Worm (Caenorhabditis elegans) whole organism, mixed stage, embryonic: Measurements from ENCODE around the gene sel-7.

ENCODE experiments used
- M03D4.4 ChIP-seq: sonication (generic microtip); optimal IDR thresholded peaks from 2 replicates; lab custom pipeline; 2017; ENCODE audit warnings: mild to moderate bottlenecking, missing genetic modification characterization, missing compliant biosample characterization
- bed-3 ChIP-seq: fragments of 200-800 bp; sonication (Bioruptor generic); optimal IDR thresholded peaks from 3 replicates; lab custom pipeline; 2018; ENCODE audit warnings: mild to moderate bottlenecking, missing genetic modification characterization, moderate library complexity, missing compliant biosample characterization
- ceh-43 ChIP-seq: fragments of 200-800 bp; sonication (Bioruptor generic); optimal IDR thresholded peaks from 2 replicates; lab custom pipeline; 2018; ENCODE audit warnings: mild to moderate bottlenecking, missing genetic modification characterization, moderate library complexity, missing compliant biosample characterization
- ces-1 ChIP-seq: fragments of 150-350 bp; optimal IDR thresholded peaks from 2 replicates; lab custom pipeline; 2014; ENCODE audit warnings: missing biosample characterization, missing genetic modification reagents, missing genetic modification characterization
- cnd-1 ChIP-seq: fragments of 200-800 bp; sonication (Bioruptor generic); optimal IDR thresholded peaks from 2 replicates; lab custom pipeline; 2018; ENCODE audit warnings: mild to moderate bottlenecking, missing genetic modification characterization, missing compliant biosample characterization
- drap-1 ChIP-seq: fragments of 200-800 bp; sonication (Bioruptor generic); optimal IDR thresholded peaks from 3 replicates; lab custom pipeline; 2018; ENCODE audit warnings: mild to moderate bottlenecking, missing genetic modification characterization, missing compliant biosample characterization
- elt-1 ChIP-seq: sonication (generic microtip); optimal IDR thresholded peaks from 2 replicates; lab custom pipeline; 2017; ENCODE audit warnings: missing genetic modification characterization, mild to moderate bottlenecking, missing compliant biosample characterization, antibody characterized with exemption, moderate library complexity, borderline replicate concordance; ENCODE audit not compliant: insufficient read depth
- elt-3 ChIP-seq: fragments of 150-350 bp; optimal IDR thresholded peaks from 2 replicates; lab custom pipeline; 2014; ENCODE audit warnings: missing biosample characterization, missing genetic modification characterization
- flh-1 ChIP-seq: fragments of 200-800 bp; sonication (Bioruptor generic); optimal IDR thresholded peaks from 2 replicates; lab custom pipeline; 2018; ENCODE audit warnings: mild to moderate bottlenecking, missing genetic modification characterization, moderate library complexity, missing compliant biosample characterization
- ham-2 ChIP-seq: fragments of 200-800 bp; sonication (Bioruptor generic); optimal IDR thresholded peaks from 2 replicates; lab custom pipeline; 2018; ENCODE audit warnings: mild to moderate bottlenecking, missing genetic modification characterization, missing compliant biosample characterization
- hlh-1 ChIP-seq: fragments of 150-350 bp; optimal IDR thresholded peaks from 2 replicates; lab custom pipeline; 2014; ENCODE audit warnings: missing biosample characterization, missing genetic modification reagents, missing genetic modification characterization
- lin-13 ChIP-seq: fragments of 150-350 bp; optimal IDR thresholded peaks from 2 replicates; lab custom pipeline; 2014; ENCODE audit warnings: missing biosample characterization, missing genetic modification characterization
- lsy-2 ChIP-seq: fragments of 150-350 bp; optimal IDR thresholded peaks from 2 replicates; lab custom pipeline; 2014; ENCODE audit warnings: missing biosample characterization, missing genetic modification characterization
- mab-5 ChIP-seq: fragments of 150-350 bp; optimal IDR thresholded peaks from 2 replicates; lab custom pipeline; 2014; ENCODE audit warnings: missing biosample characterization, missing genetic modification characterization
- mep-1 ChIP-seq: fragments of 150-350 bp; optimal IDR thresholded peaks from 2 replicates; lab custom pipeline; 2017; ENCODE audit warnings: missing biosample characterization, missing genetic modification reagents, missing genetic modification characterization, inconsistent platforms
- mls-2 ChIP-seq: sonication (generic microtip); optimal IDR thresholded peaks from 2 replicates; lab custom pipeline; 2016; ENCODE audit warnings: mild to moderate bottlenecking, missing genetic modification characterization, moderate library complexity, missing compliant biosample characterization
- nhr-12 ChIP-seq: fragments of 150-350 bp; optimal IDR thresholded peaks from 2 replicates; lab custom pipeline; 2014; ENCODE audit warnings: missing biosample characterization, missing genetic modification characterization
- nhr-2 ChIP-seq: fragments of 150-350 bp; optimal IDR thresholded peaks from 2 replicates; lab custom pipeline; 2014; ENCODE audit warnings: missing biosample characterization, missing genetic modification characterization
- nhr-237 ChIP-seq: fragments of 150-350 bp; optimal IDR thresholded peaks from 2 replicates; lab custom pipeline; 2014; ENCODE audit warnings: missing biosample characterization, missing genetic modification characterization
- nhr-28 ChIP-seq: fragments of 150-350 bp; optimal IDR thresholded peaks from 2 replicates; lab custom pipeline; 2014; ENCODE audit warnings: missing biosample characterization, missing genetic modification characterization
- nhr-76 ChIP-seq: sonication (generic microtip); optimal IDR thresholded peaks from 2 replicates; lab custom pipeline; 2017; ENCODE audit warnings: missing biosample characterization, missing genetic modification characterization
- pha-4 ChIP-seq: fragments of 150-350 bp; optimal IDR thresholded peaks from 2 replicates; lab custom pipeline; 2018; ENCODE audit warnings: missing biosample characterization, missing genetic modification reagents, missing genetic modification characterization
- sem-2 ChIP-seq: fragments of 200-800 bp; sonication (Bioruptor generic); optimal IDR thresholded peaks from 2 replicates; lab custom pipeline; 2018; ENCODE audit warnings: mild to moderate bottlenecking, missing genetic modification characterization, missing compliant biosample characterization
- snpc-4 ChIP-seq: fragments of 150-350 bp; optimal IDR thresholded peaks from 2 replicates; lab custom pipeline; 2014; ENCODE audit warnings: missing biosample characterization, missing genetic modification characterization
- sptf-1 ChIP-seq: sonication (generic microtip); optimal IDR thresholded peaks from 2 replicates; lab custom pipeline; 2017; ENCODE audit warnings: mild to moderate bottlenecking, missing genetic modification characterization, moderate library complexity, missing compliant biosample characterization
- tbx-8 ChIP-seq: fragments of 200-800 bp; sonication (Bioruptor generic); optimal IDR thresholded peaks from 2 replicates; lab custom pipeline; 2018; ENCODE audit warnings: mild to moderate bottlenecking, missing genetic modification characterization, moderate library complexity, missing compliant biosample characterization
- unc-120 ChIP-seq: sonication (generic microtip); optimal IDR thresholded peaks from 2 replicates; lab custom pipeline; 2017; ENCODE audit warnings: missing genetic modification characterization, missing compliant biosample characterization; ENCODE audit not compliant: poor library complexity, severe bottlenecking
- unc-39 ChIP-seq: fragments of 150-350 bp; optimal IDR thresholded peaks from 2 replicates; lab custom pipeline; 2014; ENCODE audit warnings: missing biosample characterization, missing genetic modification characterization
- unc-62 ChIP-seq: fragments of 150-350 bp; optimal IDR thresholded peaks from 2 replicates; lab custom pipeline; 2014; ENCODE audit warnings: missing biosample characterization, missing genetic modification reagents, missing genetic modification characterization
- zip-8 ChIP-seq: fragments of 150-350 bp; optimal IDR thresholded peaks from 2 replicates; lab custom pipeline; 2014; ENCODE audit warnings: missing biosample characterization, missing genetic modification characterization
- ztf-11 ChIP-seq: fragments of 150-350 bp; optimal IDR thresholded peaks from 2 replicates; lab custom pipeline; 2014; ENCODE audit warnings: missing biosample characterization, missing genetic modification characterization

sel-7 gene

DNA sequence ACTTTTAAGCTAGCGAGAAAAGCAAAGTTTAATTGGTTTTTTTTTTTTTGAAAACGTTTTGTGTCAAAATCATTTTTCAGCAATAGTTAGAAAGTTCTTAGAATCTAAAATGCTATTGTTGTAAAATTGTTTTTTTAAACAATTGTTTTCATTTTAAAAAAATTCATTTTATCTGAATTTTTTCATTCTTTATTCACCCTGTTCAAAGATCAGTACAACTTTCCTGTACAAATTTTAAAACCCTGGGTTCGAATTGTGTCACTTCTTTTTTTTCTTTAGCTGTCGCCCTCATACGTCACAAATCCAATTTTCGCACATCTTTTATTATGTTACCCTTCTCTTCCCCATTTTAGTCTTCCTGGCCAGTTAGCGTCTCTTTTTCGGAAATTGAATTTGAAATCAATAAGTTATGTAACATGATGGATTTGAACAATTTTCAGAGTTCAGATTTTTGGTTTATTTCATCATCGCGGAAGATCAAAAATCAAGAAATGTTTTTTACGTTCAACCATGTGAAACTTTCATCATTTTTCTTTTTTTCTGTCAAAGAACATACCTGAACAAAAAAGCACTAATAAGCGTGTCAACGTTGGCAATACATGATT is 16.5 kb upstream of the sel-7 start:
- TF ChIP-seq ces-1 (GFP tag; lab: Kevin White, UChicago) (peak; percentile 99), zip-8 (tag; lab: Kevin White, UChicago) (no peak)

- TF ChIP-seq pha-4 (tag; lab: Kevin White, UChicago), result no peak
- no peak for TF ChIP-seq nhr-237 (tag; lab: Kevin White, UChicago)
- no peak for TF ChIP-seq sptf-1 (tag; lab: Kevin White, UChicago)
- no peak for TF ChIP-seq sem-2
- TF ChIP-seq unc-62 (GFP tag; lab: Kevin White, UChicago), result no peak
- TF ChIP-seq mab-5 (tag; lab: Kevin White, UChicago), result no peak
- TF ChIP-seq M03D4.4 (tag; lab: Kevin White, UChicago), result no peak
- TF ChIP-seq ceh-43 (GFP tag; lab: Kevin White, UChicago), result no peak
- TF ChIP-seq nhr-12 (tag; lab: Kevin White, UChicago), result no peak
- TF ChIP-seq nhr-28, result no peak
- TF ChIP-seq cnd-1 (tag; lab: Kevin White, UChicago), result no peak
- no peak for TF ChIP-seq mls-2 (tag; lab: Kevin White, UChicago)
- TF ChIP-seq lin-13, result no peak
- TF ChIP-seq hlh-1, result no peak
- no peak for TF ChIP-seq snpc-4 (tag; lab: Kevin White, UChicago)
- TF ChIP-seq tbx-8 (GFP tag; lab: Kevin White, UChicago), result no peak
These were observed 14.8 kb upstream of the sel-7 start for ce11 chrX:14355034-14355433.

- TF ChIP-seq unc-120 (tag; lab: Kevin White, UChicago), result peak; percentile 29
- TF ChIP-seq bed-3, result no peak
- TF ChIP-seq ceh-43 (GFP tag; lab: Kevin White, UChicago), result no peak
- peak; percentile 36 for TF ChIP-seq ces-1 (GFP tag; lab: Kevin White, UChicago)
These were observed 9.4 kb upstream of the sel-7 start, which contains the start of gene wdr-5.2 for ce11 chrX:14349690-14350168. Gene wdr-5.2 (plus strand): TSS chrX:14350118.

- TF ChIP-seq tbx-8 (GFP tag; lab: Kevin White, UChicago), result no peak
- no peak for TF ChIP-seq unc-39
- no peak for TF ChIP-seq ceh-43 (GFP tag; lab: Kevin White, UChicago)
- TF ChIP-seq, all 35 proteins: peak for 0
These were observed 7.3 kb upstream of the sel-7 start, which contains the start of gene K04G11.3 for ce11 chrX:14347573-14347972. Gene K04G11.3 (minus strand): TSS chrX:14347673.

- no peak for TF ChIP-seq mep-1 (tag; lab: Kevin White, UChicago)
These were observed 558 bp downstream of the sel-7 start for ce11 chrX:14339723-14340122.

DNA sequence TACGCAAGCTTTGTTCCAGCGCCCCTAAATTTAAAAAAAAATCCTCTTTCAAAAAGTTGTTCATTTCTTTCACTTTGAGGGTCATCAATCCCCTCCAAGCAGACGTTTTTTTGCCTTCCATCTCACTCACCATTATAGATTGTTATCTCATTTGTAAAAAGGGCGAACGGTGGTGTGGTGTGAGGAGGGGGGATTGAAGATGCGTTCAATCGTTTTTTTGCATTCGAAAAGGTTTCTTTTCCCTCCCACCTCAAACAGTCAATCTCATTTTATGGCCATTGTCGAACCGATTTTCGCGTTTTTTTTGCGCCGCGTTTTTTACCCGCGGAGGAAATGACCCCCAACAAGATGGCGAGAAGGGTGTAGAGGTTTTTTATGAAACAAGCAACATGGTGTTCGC is 1.4 kb downstream of the sel-7 start:
- TF ChIP-seq M03D4.4 (tag; lab: Kevin White, UChicago), result no peak
- TF ChIP-seq elt-3 (tag; lab: Kevin White, UChicago), result no peak
- no peak for TF ChIP-seq lin-13
- TF ChIP-seq nhr-2 (tag; lab: Kevin White, UChicago), result no peak
- TF ChIP-seq sptf-1 (tag; lab: Kevin White, UChicago), result no peak
- no peak for TF ChIP-seq snpc-4 (tag; lab: Kevin White, UChicago)
- no peak for TF ChIP-seq ztf-11
- TF ChIP-seq nhr-12 (tag; lab: Kevin White, UChicago), result no peak

DNA sequence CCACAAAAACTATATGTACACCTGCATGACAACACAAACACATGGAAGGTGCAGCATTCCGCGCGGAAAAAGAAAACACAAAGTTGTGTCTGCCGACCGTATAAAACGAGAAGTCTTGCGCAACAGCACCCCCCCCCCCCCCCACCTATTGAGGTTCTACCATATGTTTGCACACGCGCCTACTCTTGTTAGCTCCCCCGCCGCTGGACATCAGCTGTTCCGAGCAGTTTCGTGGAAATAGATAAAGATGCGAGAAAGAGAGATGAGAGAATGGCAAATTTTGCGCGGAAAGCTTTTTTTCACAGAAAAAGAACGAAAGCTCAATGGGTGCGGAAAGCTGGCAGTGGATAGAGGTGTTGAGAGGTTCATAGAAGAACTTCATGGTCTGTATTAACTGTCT is 4.7 kb downstream of the sel-7 start:
- TF ChIP-seq mab-5 (tag; lab: Kevin White, UChicago) (no peak), drap-1 (GFP tag; lab: Kevin White, UChicago) (peak; percentile 6), pha-4 (tag; lab: Kevin White, UChicago) (peak; percentile 6), ham-2 (GFP tag; lab: Kevin White, UChicago) (no peak), nhr-2 (tag; lab: Kevin White, UChicago) (no peak), lin-13 (no peak), nhr-76 (tag; lab: Kevin White, UChicago) (no peak), lsy-2 (tag; lab: Kevin White, UChicago) (no peak), elt-1 (tag; lab: Kevin White, UChicago) (no peak), zip-8 (tag; lab: Kevin White, UChicago) (no peak), nhr-12 (tag; lab: Kevin White, UChicago) (no peak), flh-1 (GFP tag; lab: Kevin White, UChicago) (no peak), M03D4.4 (tag; lab: Kevin White, UChicago) (peak; percentile 49), sptf-1 (tag; lab: Kevin White, UChicago) (peak; percentile 31), unc-120 (tag; lab: Kevin White, UChicago) (peak; percentile 19), hlh-1 (peak; percentile 92)
